Worm (Caenorhabditis elegans) whole organism, mixed stage, embryonic: ENCODE measurements around the gene F14F9.4.

ENCODE experiments used
- ces-1 ChIP-seq: fragments of 150-350 bp; optimal IDR thresholded peaks from 2 replicates; lab custom pipeline; 2014; ENCODE audit warnings: missing biosample characterization, missing genetic modification reagents, missing genetic modification characterization
- lin-32 ChIP-seq: fragments of 200-800 bp; sonication (Bioruptor generic); optimal IDR thresholded peaks from 2 replicates; lab custom pipeline; 2018; ENCODE audit warnings: mild to moderate bottlenecking, missing genetic modification characterization, missing compliant biosample characterization
- lsy-2 ChIP-seq: fragments of 150-350 bp; optimal IDR thresholded peaks from 2 replicates; lab custom pipeline; 2014; ENCODE audit warnings: missing biosample characterization, missing genetic modification characterization
- nhr-2 ChIP-seq: fragments of 150-350 bp; optimal IDR thresholded peaks from 2 replicates; lab custom pipeline; 2014; ENCODE audit warnings: missing biosample characterization, missing genetic modification characterization
- pha-4 ChIP-seq: fragments of 150-350 bp; optimal IDR thresholded peaks from 2 replicates; lab custom pipeline; 2018; ENCODE audit warnings: missing biosample characterization, missing genetic modification reagents, missing genetic modification characterization
- snpc-4 ChIP-seq: fragments of 150-350 bp; optimal IDR thresholded peaks from 2 replicates; lab custom pipeline; 2014; ENCODE audit warnings: missing biosample characterization, missing genetic modification characterization
- sptf-1 ChIP-seq: sonication (generic microtip); optimal IDR thresholded peaks from 2 replicates; lab custom pipeline; 2017; ENCODE audit warnings: mild to moderate bottlenecking, missing genetic modification characterization, moderate library complexity, missing compliant biosample characterization
- ztf-11 ChIP-seq: fragments of 150-350 bp; optimal IDR thresholded peaks from 2 replicates; lab custom pipeline; 2014; ENCODE audit warnings: missing biosample characterization, missing genetic modification characterization

DNA sequence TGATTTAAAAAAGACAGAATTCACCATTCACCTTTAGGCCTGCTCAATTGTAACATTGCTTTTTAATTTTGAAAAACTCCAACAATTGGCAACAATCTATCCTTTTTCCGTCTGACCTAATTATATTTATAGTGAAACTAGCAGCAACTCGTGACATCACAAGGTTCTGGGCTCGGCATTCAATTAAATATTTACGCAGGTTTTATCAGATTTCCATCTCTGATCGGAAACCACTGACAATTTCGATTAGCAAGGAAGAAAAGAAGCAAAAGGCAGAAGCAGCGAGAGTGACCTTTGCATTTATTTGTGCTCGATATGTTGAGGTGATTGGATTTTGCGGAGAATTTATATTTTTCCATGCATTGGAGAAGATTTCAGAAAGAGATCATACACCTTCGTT is 42.2 kb upstream of the F14F9.4 start:
- no peak for TF ChIP-seq ztf-11 (tag; lab: Kevin White, UChicago)
- TF ChIP-seq snpc-4 (tag; lab: Kevin White, UChicago), result no peak
- no peak for TF ChIP-seq lsy-2 (tag; lab: Kevin White, UChicago)
- no peak for TF ChIP-seq lin-32 (GFP tag; lab: Kevin White, UChicago)
- TF ChIP-seq pha-4 (tag; lab: Kevin White, UChicago), result no peak
- TF ChIP-seq sptf-1 (tag; lab: Kevin White, UChicago), result no peak
- TF ChIP-seq ces-1 (GFP tag; lab: Kevin White, UChicago), result no peak
- no peak for TF ChIP-seq nhr-2 (tag; lab: Kevin White, UChicago)
